Worm (Caenorhabditis elegans) whole organism, L1 larva: ENCODE data around the gene Y66D12A.24.

Experiments used
- ceh-82 ChIP-seq, 3 experiments: fragments of 150-350 bp in 1 of 3; sonication (generic microtip) in 2 of 3; optimal IDR thresholded peaks; 2 replicates each; lab custom pipeline; 2014 to 2017; ENCODE audit warnings: missing biosample characterization in 3 of 3, missing genetic modification characterization in 3 of 3
- elt-2 ChIP-seq: sonication (generic microtip); optimal IDR thresholded peaks from 2 replicates; lab custom pipeline; 2016; ENCODE audit warnings: missing genetic modification characterization, mild to moderate bottlenecking, inconsistent platforms, missing compliant biosample characterization, missing genetic modification reagents
- fkh-8 ChIP-seq: sonication (generic microtip); optimal IDR thresholded peaks from 2 replicates; lab custom pipeline; 2016; ENCODE audit warnings: mild to moderate bottlenecking, missing genetic modification characterization, missing compliant biosample characterization
- hlh-4 ChIP-seq: sonication (generic microtip); optimal IDR thresholded peaks from 2 replicates; lab custom pipeline; 2016; ENCODE audit warnings: mild to moderate bottlenecking, missing genetic modification characterization, missing compliant biosample characterization
- lin-39 ChIP-seq: fragments of 150-350 bp; optimal IDR thresholded peaks from 2 replicates; lab custom pipeline; 2014; ENCODE audit warnings: missing biosample characterization, missing genetic modification reagents, missing genetic modification characterization
- mep-1 ChIP-seq: fragments of 150-350 bp; optimal IDR thresholded peaks from 2 replicates; lab custom pipeline; 2014; ENCODE audit warnings: missing biosample characterization, missing genetic modification characterization
- snpc-4 ChIP-seq: fragments of 150-350 bp; optimal IDR thresholded peaks from 2 replicates; lab custom pipeline; 2014; ENCODE audit warnings: missing biosample characterization, missing genetic modification characterization
- tbx-2 ChIP-seq: sonication (generic microtip); optimal IDR thresholded peaks from 2 replicates; lab custom pipeline; 2016; ENCODE audit warnings: missing genetic modification characterization, missing compliant biosample characterization
- unc-62 ChIP-seq: fragments of 150-350 bp; optimal IDR thresholded peaks from 2 replicates; lab custom pipeline; 2014; ENCODE audit warnings: missing biosample characterization, missing genetic modification reagents, missing genetic modification characterization

ce11 chrIII:11488662-11489349 is 7.9 kb upstream of the Y66D12A.24 start:
- no peak for TF ChIP-seq fkh-8 (tag; lab: Kevin White, UChicago)
- TF ChIP-seq hlh-4 (tag; lab: Kevin White, UChicago), result no peak
- no peak for TF ChIP-seq unc-62 (GFP tag; lab: Kevin White, UChicago)
- TF ChIP-seq elt-2 (tag; lab: Kevin White, UChicago), result no peak
- no peak for TF ChIP-seq mep-1 (tag; lab: Kevin White, UChicago)
- TF ChIP-seq lin-39 (tag; lab: Kevin White, UChicago), result no peak
- no peak for TF ChIP-seq tbx-2 (tag; lab: Kevin White, UChicago)
- TF ChIP-seq ceh-82 (tag; optimal IDR thresholded peaks at IDR 0.05; lab: Kevin White, UChicago), result no peak
- TF ChIP-seq snpc-4 (tag; lab: Kevin White, UChicago), result no peak
